Fruit fly (Drosophila melanogaster): Measurements from ENCODE around the gene Nepl21.

dm6 chr3R:28903392-28903791 is 19.9 kb downstream of the Nepl21 start:
- TF ChIP-seq CG8478 (optimal IDR thresholded peaks at IDR 0.05) = no peak
- no peak for TF ChIP-seq Dll (optimal IDR thresholded peaks at IDR 0.05)
- TF ChIP-seq psq (optimal IDR thresholded peaks at IDR 0.05) = no peak
- no peak for TF ChIP-seq EcR (GFP tag; optimal IDR thresholded peaks at IDR 0.05)
